Fruit fly (Drosophila melanogaster) whole organism, embryonic: ENCODE data around the gene Obp19b.
A peak's percentile ranks its signal among the peaks of the same experiment; 100 is the strongest.

Experiments
- Blimp-1 ChIP-seq: fragments of 200-800 bp; sonication (Bioruptor generic); optimal IDR thresholded peaks from 3 replicates; lab custom pipeline; 2018; ENCODE audit warnings: missing biosample characterization, missing genetic modification characterization, mild to moderate bottlenecking, moderate library complexity, missing genetic modification reagents
- CG12104 ChIP-seq: fragments of 200-800 bp; sonication (Bioruptor generic); optimal IDR thresholded peaks from 3 replicates; lab custom pipeline; 2016; ENCODE audit warnings: missing biosample characterization, missing genetic modification characterization
- CG13775 ChIP-seq: fragments of 200-800 bp; sonication (Bioruptor generic); optimal IDR thresholded peaks from 3 replicates; lab custom pipeline; 2017; ENCODE audit warnings: missing biosample characterization, mild to moderate bottlenecking, missing genetic modification characterization
- CG15514 ChIP-seq: fragments of 200-800 bp; sonication (Bioruptor generic); optimal IDR thresholded peaks from 3 replicates; lab custom pipeline; 2017; ENCODE audit warnings: missing biosample characterization, missing genetic modification characterization, mild to moderate bottlenecking, moderate library complexity, missing genetic modification reagents
- CG1602 ChIP-seq: fragments of 200-800 bp; sonication (Bioruptor generic); optimal IDR thresholded peaks from 3 replicates; lab custom pipeline; 2016; ENCODE audit warnings: missing biosample characterization, missing genetic modification characterization
- CG18262 ChIP-seq: fragments of 200-800 bp; optimal IDR thresholded peaks from 3 replicates; lab custom pipeline; 2019; ENCODE audit warnings: missing biosample characterization, mild to moderate bottlenecking, missing genetic modification characterization, moderate library complexity
- CG32532 ChIP-seq: fragments of 200-800 bp; sonication (Bioruptor generic); IDR thresholded peaks from 2 replicates; pipeline ENCODE4 v1.3.6; 2022; ENCODE audit warnings: missing biosample characterization, missing genetic modification characterization
- CG3281 ChIP-seq: fragments of 200-800 bp; sonication (Bioruptor generic); optimal IDR thresholded peaks from 3 replicates; lab custom pipeline; 2017; ENCODE audit warnings: missing biosample characterization, mild to moderate bottlenecking, missing genetic modification characterization
- CG34422 ChIP-seq: fragments of 200-800 bp; sonication (Bioruptor generic); IDR thresholded peaks from 3 replicates; pipeline ENCODE4 v1.3.6; 2022; ENCODE audit warnings: missing biosample characterization, missing genetic modification characterization
- CG6791 ChIP-seq: fragments of 200-800 bp; sonication (Bioruptor generic); IDR thresholded peaks from 3 replicates; pipeline ENCODE4 v1.3.6; 2022; ENCODE audit warnings: missing biosample characterization, missing genetic modification characterization; ENCODE audit not compliant: partially characterized antibody
- CG7556 ChIP-seq: fragments of 200-800 bp; sonication (Bioruptor generic); optimal IDR thresholded peaks from 2 replicates; lab custom pipeline; 2017; ENCODE audit warnings: missing biosample characterization, mild to moderate bottlenecking, missing genetic modification characterization
- CG8290 ChIP-seq, 3 experiments: fragments of 200-800 bp; sonication (Bioruptor generic); optimal IDR thresholded peaks; 2 replicates each; lab custom pipeline; 2016 to 2019; ENCODE audit warnings: missing biosample characterization in 3 of 3, missing genetic modification characterization in 3 of 3, mild to moderate bottlenecking in 2 of 3, moderate library complexity in 1 of 3
- CG8478 ChIP-seq: fragments of >200 bp; optimal IDR thresholded peaks from 2 replicates; lab custom pipeline; 2018
- CG9437 ChIP-seq: fragments of 200-800 bp; sonication (Bioruptor generic); optimal IDR thresholded peaks from 2 replicates; lab custom pipeline; 2018; ENCODE audit warnings: missing biosample characterization, mild to moderate bottlenecking, missing genetic modification characterization
- CG9932 ChIP-seq: fragments of 200-800 bp; sonication (Bioruptor generic); IDR thresholded peaks from 2 replicates; pipeline ENCODE4 v1.3.6; 2022; ENCODE audit warnings: missing biosample characterization, missing genetic modification characterization
- CHES-1-like ChIP-seq: fragments of 200-800 bp; sonication (Bioruptor generic); optimal IDR thresholded peaks from 2 replicates; lab custom pipeline; 2016; ENCODE audit warnings: missing biosample characterization, missing genetic modification characterization
- Camta ChIP-seq: fragments of 200-800 bp; sonication (Bioruptor generic); optimal IDR thresholded peaks from 2 replicates; lab custom pipeline; 2016; ENCODE audit warnings: missing biosample characterization, missing genetic modification characterization
- Dref ChIP-seq: fragments of 200-800 bp; sonication (Bioruptor generic); IDR thresholded peaks from 2 replicates; pipeline ENCODE4 v1.3.6; 2022; ENCODE audit warnings: missing biosample characterization, missing genetic modification characterization
- Drgx ChIP-seq: fragments of 200-800 bp; sonication (Bioruptor generic); IDR thresholded peaks from 2 replicates; pipeline ENCODE4 v1.3.6; 2022; ENCODE audit warnings: missing biosample characterization, missing genetic modification characterization
- E2f2 ChIP-seq: fragments of 200-800 bp; sonication (Bioruptor generic); IDR thresholded peaks from 2 replicates; pipeline ENCODE4 v1.3.6; 2022; ENCODE audit warnings: missing biosample characterization, missing genetic modification characterization
- Hr51 ChIP-seq, 2 experiments: fragments of 200-800 bp; sonication (Bioruptor generic); optimal IDR thresholded peaks; 2 replicates in 1 of 2; 3 replicates in 1 of 2; lab custom pipeline; 2016 to 2018; ENCODE audit warnings: missing biosample characterization in 2 of 2, missing genetic modification characterization in 2 of 2, mild to moderate bottlenecking in 1 of 2, moderate library complexity in 1 of 2
- Lpt ChIP-seq: fragments of >200 bp; optimal IDR thresholded peaks from 2 replicates; lab custom pipeline; 2018; ENCODE audit warnings: missing biosample characterization, missing genetic modification characterization
- Meics ChIP-seq: fragments of 200-800 bp; sonication (Bioruptor generic); optimal IDR thresholded peaks from 2 replicates; lab custom pipeline; 2017; ENCODE audit warnings: missing biosample characterization, mild to moderate bottlenecking, missing genetic modification characterization
- Mrtf ChIP-seq: fragments of 200-800 bp; sonication (Bioruptor generic); IDR thresholded peaks from 3 replicates; pipeline ENCODE4 v1.3.6; 2022; ENCODE audit warnings: missing biosample characterization, missing genetic modification characterization
- Nf-YC ChIP-seq: fragments of 200-800 bp; optimal IDR thresholded peaks from 3 replicates; lab custom pipeline; 2019; ENCODE audit warnings: missing biosample characterization, mild to moderate bottlenecking, missing genetic modification characterization, moderate library complexity
- Ssrp ChIP-seq: fragments of 200-800 bp; sonication (Bioruptor generic); optimal IDR thresholded peaks from 2 replicates; lab custom pipeline; 2018; ENCODE audit warnings: missing biosample characterization, mild to moderate bottlenecking, missing genetic modification characterization, moderate library complexity
- TFAM ChIP-seq: fragments of 200-800 bp; sonication (Bioruptor generic); optimal IDR thresholded peaks from 2 replicates; lab custom pipeline; 2017; ENCODE audit warnings: missing biosample characterization, missing genetic modification characterization, inconsistent platforms
- amos ChIP-seq: fragments of 200-800 bp; sonication (Bioruptor generic); IDR thresholded peaks from 2 replicates; pipeline ENCODE4 v1.3.6; 2022; ENCODE audit warnings: missing biosample characterization, missing genetic modification characterization; ENCODE audit not compliant: partially characterized antibody
- bigmax ChIP-seq: fragments of 200-800 bp; sonication (Bioruptor generic); optimal IDR thresholded peaks from 2 replicates; lab custom pipeline; 2018; ENCODE audit warnings: missing biosample characterization, mild to moderate bottlenecking, missing genetic modification characterization
- cg ChIP-seq: fragments of 200-800 bp; sonication (Bioruptor generic); optimal IDR thresholded peaks from 3 replicates; lab custom pipeline; 2019; ENCODE audit warnings: missing biosample characterization, mild to moderate bottlenecking, missing genetic modification characterization, moderate library complexity
- chm ChIP-seq: fragments of 200-800 bp; sonication (Bioruptor generic); IDR thresholded peaks from 2 replicates; pipeline ENCODE4 v1.3.6; 2022; ENCODE audit warnings: missing biosample characterization, missing genetic modification characterization
- fd3F ChIP-seq: fragments of 200-800 bp; sonication (Bioruptor generic); optimal IDR thresholded peaks from 2 replicates; lab custom pipeline; 2018; ENCODE audit warnings: missing biosample characterization, mild to moderate bottlenecking, missing genetic modification characterization, moderate library complexity
- jumu ChIP-seq: fragments of 200-800 bp; sonication (Bioruptor generic); optimal IDR thresholded peaks from 3 replicates; lab custom pipeline; 2016; ENCODE audit warnings: missing biosample characterization, missing genetic modification characterization
- lab ChIP-seq: fragments of 200-800 bp; sonication (Bioruptor generic); optimal IDR thresholded peaks from 3 replicates; lab custom pipeline; 2017; ENCODE audit warnings: missing biosample characterization, missing genetic modification characterization, mild to moderate bottlenecking, moderate library complexity, missing genetic modification reagents
- luna ChIP-seq: fragments of 200-800 bp; sonication (Bioruptor generic); optimal IDR thresholded peaks from 2 replicates; lab custom pipeline; 2016; ENCODE audit warnings: missing biosample characterization, missing genetic modification characterization
- nmo ChIP-seq: fragments of 200-800 bp; sonication (Bioruptor generic); optimal IDR thresholded peaks from 2 replicates; lab custom pipeline; 2018; ENCODE audit warnings: missing biosample characterization, mild to moderate bottlenecking, missing genetic modification characterization, moderate library complexity
- prd ChIP-seq, 3 experiments: fragments of >200 bp in 2 of 3; fragments of 200-800 bp in 1 of 3; sonication (Bioruptor generic) in 1 of 3; optimal IDR thresholded peaks in 2 of 3; IDR thresholded peaks in 1 of 3; 2 replicates in 2 of 3; 3 replicates in 1 of 3; pipeline versions ENCODE4 v1.3.6 to Lab custom; 2017 to 2022; ENCODE audit warnings: missing biosample characterization in 1 of 3, missing genetic modification characterization in 1 of 3
- scrt ChIP-seq: fragments of 200-800 bp; sonication (Bioruptor generic); optimal IDR thresholded peaks from 2 replicates; lab custom pipeline; 2018; ENCODE audit warnings: missing biosample characterization, mild to moderate bottlenecking, missing genetic modification characterization, moderate library complexity
- unc-4 ChIP-seq: fragments of 200-800 bp; sonication (Bioruptor generic); IDR thresholded peaks from 2 replicates; pipeline ENCODE4 v1.3.6; 2022; ENCODE audit warnings: missing biosample characterization, missing genetic modification characterization; ENCODE audit not compliant: partially characterized antibody

Gene Obp19b

DNA sequence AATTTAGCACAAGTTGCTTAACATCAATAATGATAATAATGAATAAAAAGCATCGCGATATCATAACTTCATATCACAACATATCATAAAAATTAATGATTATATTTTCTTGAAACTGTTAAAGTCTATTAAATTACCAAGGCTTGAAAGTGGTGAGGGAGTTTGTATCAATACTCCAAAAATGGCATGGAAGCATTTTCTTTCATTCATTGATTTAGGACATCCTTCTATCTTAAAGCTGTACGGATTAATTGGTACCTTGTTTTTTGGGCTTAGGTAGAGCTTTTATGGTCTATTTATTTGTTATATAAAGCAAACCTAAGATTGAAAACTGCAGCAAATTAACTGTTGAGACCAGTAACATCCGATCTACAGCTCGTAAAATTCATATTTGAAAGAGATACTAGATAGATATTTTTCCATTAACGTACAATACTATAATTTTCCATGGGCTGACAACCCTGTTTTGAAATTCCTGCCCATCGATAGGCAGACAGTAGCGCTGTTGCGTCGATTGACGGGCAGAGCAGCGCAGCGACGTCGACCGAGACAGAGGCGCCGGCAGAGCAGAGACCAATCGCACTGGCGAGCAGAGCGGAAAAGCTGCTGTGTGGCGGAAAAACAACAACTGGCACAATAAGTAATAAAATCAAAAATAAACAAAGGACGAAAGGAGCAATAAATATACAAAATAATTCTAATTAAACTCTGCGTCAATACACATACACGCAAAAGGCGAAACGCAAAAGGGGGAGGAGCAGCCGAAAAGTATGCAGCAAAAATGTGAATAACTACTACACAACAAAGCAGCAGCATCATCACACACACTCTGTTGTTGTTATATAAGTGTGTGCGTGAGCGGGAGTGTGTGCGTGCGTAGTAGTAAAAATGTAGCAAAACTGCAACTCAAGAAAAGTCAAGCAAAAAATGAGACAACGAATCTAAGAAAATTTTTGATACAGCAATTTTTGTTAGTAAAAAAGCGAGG lies 17.1 kb downstream of the Obp19b start, which contains the start of gene CG1695 (continued):
- TF ChIP-seq CG9437 (GFP tag; lab: Kevin White, UChicago) = peak; percentile 51
- peak; percentile 5 for TF ChIP-seq Camta (GFP tag; lab: Kevin White, UChicago)
- no peak for TF ChIP-seq luna (GFP tag; lab: Kevin White, UChicago)
- TF ChIP-seq bigmax (GFP tag; lab: Kevin White, UChicago) = no peak
- peak; percentile 24 for TF ChIP-seq CG3281
- TF ChIP-seq Hr51 (GFP tag; optimal IDR thresholded peaks at IDR 0.05; lab: Kevin White, UChicago) = peak in 1 of 2 experiments; percentile 39
- no peak for TF ChIP-seq TFAM (GFP tag; lab: Kevin White, UChicago)
- TF ChIP-seq lab = peak; percentile 34
- TF ChIP-seq Blimp-1 = no peak
- no peak for TF ChIP-seq Drgx (GFP tag; lab: Robert Waterston, UW)
- peak; percentile 18 for TF ChIP-seq CHES-1-like
- peak; percentile 17 for TF ChIP-seq CG18262 (tag; lab: Kevin White, UChicago)
- peak; percentile 23; the same call in 1 of the 2 replicates for TF ChIP-seq CG9932 (GFP tag; lab: Robert Waterston, UW)
- peak; percentile 13 for TF ChIP-seq fd3F (GFP tag; lab: Kevin White, UChicago)
- TF ChIP-seq CG34422 (GFP tag; lab: Robert Waterston, UW) = no peak
- peak; percentile 28 for TF ChIP-seq nmo (GFP tag; lab: Kevin White, UChicago)
- peak; percentile 6 for TF ChIP-seq Nf-YC (tag; lab: Kevin White, UChicago)
- TF ChIP-seq CG12104 = peak; percentile 8
- TF ChIP-seq jumu (GFP tag; lab: Kevin White, UChicago) = no peak
- TF ChIP-seq Mrtf (GFP tag; lab: Robert Waterston, UW) = no peak
- TF ChIP-seq CG7556 (GFP tag; lab: Kevin White, UChicago) = peak; percentile 51
- peak; percentile 35; the same call in 1 of the 2 replicates for TF ChIP-seq E2f2 (GFP tag; lab: Robert Waterston, UW)
- TF ChIP-seq scrt = peak; percentile 17
- 0 out of 2 replicates have a peak, but pooled peaks have one; percentile 29 for TF ChIP-seq amos (GFP tag; lab: Robert Waterston, UW)
- peak; percentile 39; the same call in 1 of the 2 replicates for TF ChIP-seq unc-4 (GFP tag; lab: Robert Waterston, UW)
- no peak for TF ChIP-seq Ssrp (tag; lab: Kevin White, UChicago)
- peak; percentile 17 for TF ChIP-seq CG15514 (GFP tag; lab: Kevin White, UChicago)
- peak; percentile 31; the same call in 1 of the 2 replicates for TF ChIP-seq CG32532 (GFP tag; lab: Robert Waterston, UW)
- TF ChIP-seq prd (optimal IDR thresholded peaks at IDR 0.05; lab: Kevin White, UChicago) = no peak
- TF ChIP-seq prd (GFP tag; IDR thresholded peaks at IDR 0.05; lab: Robert Waterston, UW) = 0 out of 3 replicates have a peak, but pooled peaks have one; percentile 4
- no peak for TF ChIP-seq CG6791 (GFP tag; lab: Robert Waterston, UW)
- no peak for TF ChIP-seq CG8290 (GFP tag; optimal IDR thresholded peaks at IDR 0.05; lab: Kevin White, UChicago)
- TF ChIP-seq CG8290 (tag; optimal IDR thresholded peaks at IDR 0.05; lab: Kevin White, UChicago) = peak in 1 of 2 experiments; percentile 51
- TF ChIP-seq CG13775 (GFP tag; lab: Kevin White, UChicago) = peak; percentile 7
- no peak for TF ChIP-seq chm (GFP tag; lab: Robert Waterston, UW)
- TF ChIP-seq Lpt (GFP tag; lab: Kevin White, UChicago) = no peak
- TF ChIP-seq CG8478 (lab: Kevin White, UChicago) = no peak
- peak; percentile 35 for TF ChIP-seq Meics
- TF ChIP-seq cg (GFP tag; lab: Kevin White, UChicago) = peak; percentile 74
- peak; percentile 3 for TF ChIP-seq CG1602 (GFP tag; lab: Kevin White, UChicago)
- TF ChIP-seq Dref (GFP tag; lab: Robert Waterston, UW) = peak; percentile 59
- TF ChIP-seq, all 482 proteins: peak for 87
